Worm (Caenorhabditis elegans): ENCODE results near the gene C42D4.18.

- TF ChIP-seq cog-1 (tag; optimal IDR thresholded peaks at IDR 0.05) (no peak), med-1 (GFP tag; optimal IDR thresholded peaks at IDR 0.05; ENCODE audit: insufficient read depth) (no peak), tab-1 (GFP tag; IDR thresholded peaks at IDR 0.05) (no peak), flt-1 (GFP tag; IDR thresholded peaks at IDR 0.05) (no peak), T22C8.4 (GFP tag; IDR thresholded peaks at IDR 0.05) (no peak), klf-2 (GFP tag; conservative IDR thresholded peaks at IDR 0.05) (no peak)
These were observed 23.8 kb downstream of the C42D4.18 start for ce11 chrIV:7190409-7190808.
